Fruit fly (Drosophila melanogaster): ENCODE measurements around the gene pzg.

The pzg gene

dm6 chr3L:21279876-21280566 is 5.9 kb upstream of the pzg start, which contains the start of gene AcCoAS (continued):
- no peak for TF ChIP-seq CG8765 (GFP tag; IDR thresholded peaks at IDR 0.05)
- TF ChIP-seq CG31388 (GFP tag; optimal IDR thresholded peaks at IDR 0.05), result no peak
- TF ChIP-seq Ets97D (GFP tag; optimal IDR thresholded peaks at IDR 0.05), result no peak
- TF ChIP-seq trem (tag; optimal IDR thresholded peaks at IDR 0.05), result no peak
- no peak for TF ChIP-seq Camta (GFP tag; optimal IDR thresholded peaks at IDR 0.05)
- peak in 1 of 2 experiments; percentile 36 for TF ChIP-seq dpn (GFP tag; optimal IDR thresholded peaks at IDR 0.05)
- TF ChIP-seq sob (GFP tag; IDR thresholded peaks at IDR 0.05), result peak; percentile 46; the same call in 1 of the 2 replicates
- TF ChIP-seq Jarid2 (GFP tag; optimal IDR thresholded peaks at IDR 0.05), result peak; percentile 87
- TF ChIP-seq oc (tag; optimal IDR thresholded peaks at IDR 0.05), result no peak
- no peak for TF ChIP-seq inv (GFP tag; IDR thresholded peaks at IDR 0.05; ENCODE audit: partially characterized antibody)
- no peak for TF ChIP-seq CG3065 (GFP tag; optimal IDR thresholded peaks at IDR 0.05)
- peak; percentile 51; the same call in 1 of the 2 replicates for TF ChIP-seq amos (GFP tag; IDR thresholded peaks at IDR 0.05; ENCODE audit: partially characterized antibody)
- no peak for TF ChIP-seq HLH4C (GFP tag; IDR thresholded peaks at IDR 0.05; ENCODE audit: partially characterized antibody)
- TF ChIP-seq bab2 (GFP tag; optimal IDR thresholded peaks at IDR 0.05), result no peak
- no peak for TF ChIP-seq CG43689 (GFP tag; IDR thresholded peaks at IDR 0.05)
- no peak for TF ChIP-seq CG9797 (GFP tag; optimal IDR thresholded peaks at IDR 0.05)
- peak; percentile 33; the same call in 1 of the 2 replicates for TF ChIP-seq vvl (GFP tag; IDR thresholded peaks at IDR 0.05)
- no peak for TF ChIP-seq TFAM (GFP tag; optimal IDR thresholded peaks at IDR 0.05)
- no peak for TF ChIP-seq CG18262 (tag; optimal IDR thresholded peaks at IDR 0.05)
- no peak for TF ChIP-seq dati (GFP tag; IDR thresholded peaks at IDR 0.05)
- TF ChIP-seq CG3281 (GFP tag; optimal IDR thresholded peaks at IDR 0.05), result peak; percentile 59
- TF ChIP-seq ATbp (GFP tag; optimal IDR thresholded peaks at IDR 0.05), result no peak
- no peak for TF ChIP-seq CG15011 (GFP tag; optimal IDR thresholded peaks at IDR 0.05)
- no peak for TF ChIP-seq NC2α (GFP tag; optimal IDR thresholded peaks at IDR 0.05)
- TF ChIP-seq CG18619 (GFP tag; optimal IDR thresholded peaks at IDR 0.05), result no peak
- TF ChIP-seq Elba2 (GFP tag; optimal IDR thresholded peaks at IDR 0.05), result no peak
- no peak for TF ChIP-seq CG3838 (GFP tag; optimal IDR thresholded peaks at IDR 0.05)
- no peak for TF ChIP-seq ato (GFP tag; IDR thresholded peaks at IDR 0.05; ENCODE audit: partially characterized antibody)
- no peak for TF ChIP-seq da (GFP tag; optimal IDR thresholded peaks at IDR 0.05)
- TF ChIP-seq CG12769 (tag; optimal IDR thresholded peaks at IDR 0.05), result peak; percentile 67
- TF ChIP-seq gcm2 (GFP tag; optimal IDR thresholded peaks at IDR 0.05), result no peak
- 0 out of 2 replicates have a peak, but pooled peaks have one; percentile 35 for TF ChIP-seq stc (GFP tag; IDR thresholded peaks at IDR 0.05)
- peak; percentile 34 for TF ChIP-seq CG12071 (GFP tag; optimal IDR thresholded peaks at IDR 0.05)
- no peak for TF ChIP-seq CG4282 (GFP tag; optimal IDR thresholded peaks at IDR 0.05)
- no peak for TF ChIP-seq CG12942 (GFP tag; optimal IDR thresholded peaks at IDR 0.05)
- no peak for TF ChIP-seq cas (GFP tag; IDR thresholded peaks at IDR 0.05)
- TF ChIP-seq B-H1 (GFP tag; IDR thresholded peaks at IDR 0.05), result no peak
- no peak for TF ChIP-seq croc (GFP tag; conservative IDR thresholded peaks at IDR 0.05)
- peak; percentile 19 for TF ChIP-seq gem (tag; optimal IDR thresholded peaks at IDR 0.05)
- TF ChIP-seq Lim3 (GFP tag; IDR thresholded peaks at IDR 0.05), result no peak
- TF ChIP-seq CG10321 (GFP tag; IDR thresholded peaks at IDR 0.05), result no peak
- TF ChIP-seq Ptx1 (GFP tag; IDR thresholded peaks at IDR 0.05), result no peak
- peak; percentile 9 for TF ChIP-seq ems (GFP tag; optimal IDR thresholded peaks at IDR 0.05)
- TF ChIP-seq Adf1 (GFP tag; IDR thresholded peaks at IDR 0.05), result no peak; the same call in 1 of the 2 replicates
- TF ChIP-seq CG4360 (GFP tag; IDR thresholded peaks at IDR 0.05), result no peak; the same call in 1 of the 2 replicates
- TF ChIP-seq ttk (GFP tag; IDR thresholded peaks at IDR 0.05), result no peak
- TF ChIP-seq H2.0 (GFP tag; IDR thresholded peaks at IDR 0.05), result no peak
- TF ChIP-seq mld (GFP tag; IDR thresholded peaks at IDR 0.05; ENCODE audit: partially characterized antibody), result no peak
- TF ChIP-seq z (GFP tag; IDR thresholded peaks at IDR 0.05), result peak; percentile 88
- peak; percentile 22 for TF ChIP-seq CG30403 (GFP tag; optimal IDR thresholded peaks at IDR 0.05)
- TF ChIP-seq ken (GFP tag; IDR thresholded peaks at IDR 0.05), result no peak

All from whole organism, embryonic.